Worm (Caenorhabditis elegans) whole organism, L4/young adult: ENCODE data around the gene H41C03.3.

Experiments used
- dao-5 ChIP-seq: sonication (generic microtip); optimal IDR thresholded peaks from 2 replicates; lab custom pipeline; 2016; ENCODE audit warnings: missing genotype, missing genetic modification characterization, moderate library complexity, missing compliant biosample characterization
- him-1 ChIP-seq: sonication (generic microtip); optimal IDR thresholded peaks from 2 replicates; lab custom pipeline; 2016; ENCODE audit warnings: missing genotype, missing genetic modification reagents, missing genetic modification characterization, missing compliant biosample characterization

DNA sequence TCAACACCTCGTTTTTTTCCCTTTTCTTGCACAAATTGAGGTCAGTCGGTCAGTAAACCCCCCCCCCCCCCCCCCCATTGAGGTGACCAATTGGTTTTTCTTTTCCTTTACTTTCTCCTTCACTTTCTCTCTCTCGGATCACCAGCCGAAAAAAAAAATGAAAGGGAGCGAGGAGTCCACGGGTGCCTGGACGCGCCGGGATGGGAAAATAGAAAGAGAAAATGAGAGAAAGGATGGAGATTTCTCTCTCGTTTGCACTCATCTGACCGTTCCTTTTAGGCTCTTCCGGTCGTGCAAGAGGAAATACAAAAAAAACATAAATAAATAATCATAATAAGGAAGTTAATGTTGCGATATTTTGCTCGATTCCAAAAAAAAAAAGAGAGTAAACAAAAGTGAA, 53.5 kb downstream of the H41C03.3 start:
- TF ChIP-seq him-1 (tag; lab: Kevin White, UChicago) = no peak
- no peak for TF ChIP-seq dao-5
